Worm (Caenorhabditis elegans) whole organism, midembryonic: ENCODE measurements around the gene B0393.7.
"Not testable (repeated sequence)": the region's sequence is repeated elsewhere in the genome, so short reads cannot be mapped to it uniquely, and the experiment has no call there.

Source experiments
- T22C8.4 ChIP-seq: fragments of 200-800 bp; sonication (Bioruptor generic); IDR thresholded peaks from 2 replicates; pipeline ENCODE4 v1.3.6; 2022; ENCODE audit warnings: missing genetic modification characterization, missing compliant biosample characterization
- cog-1 ChIP-seq: sonication (generic microtip); optimal IDR thresholded peaks from 2 replicates; lab custom pipeline; 2016; ENCODE audit warnings: missing genetic modification characterization, missing compliant biosample characterization
- flt-1 ChIP-seq: fragments of 200-800 bp; sonication (Bioruptor generic); IDR thresholded peaks from 2 replicates; pipeline ENCODE4 v1.3.6; 2022; ENCODE audit warnings: missing genetic modification characterization, missing compliant biosample characterization
- klf-2 ChIP-seq: fragments of 200-800 bp; sonication (Bioruptor generic); conservative IDR thresholded peaks from 2 replicates; pipeline ENCODE4 v1.3.6; 2022; ENCODE audit warnings: missing genetic modification reagents, missing genetic modification characterization, missing compliant biosample characterization
- med-1 ChIP-seq: sonication (generic microtip); optimal IDR thresholded peaks from 2 replicates; lab custom pipeline; 2017; ENCODE audit warnings: missing genetic modification characterization, mild to moderate bottlenecking, missing compliant biosample characterization, antibody characterized with exemption, missing genetic modification reagents; ENCODE audit not compliant: insufficient read depth
- ref-1 ChIP-seq: fragments of 200-800 bp; sonication (Bioruptor generic); conservative IDR thresholded peaks from 2 replicates; pipeline ENCODE4 v1.3.6; 2022; ENCODE audit warnings: missing genetic modification reagents, missing genetic modification characterization, missing compliant biosample characterization
- tab-1 ChIP-seq: fragments of 200-800 bp; sonication (Bioruptor generic); IDR thresholded peaks from 2 replicates; pipeline ENCODE4 v1.3.6; 2022; ENCODE audit warnings: missing genetic modification characterization, missing compliant biosample characterization
- ztf-23 ChIP-seq: fragments of 200-800 bp; sonication (Bioruptor generic); IDR thresholded peaks from 2 replicates; pipeline ENCODE4 v1.3.6; 2022; ENCODE audit warnings: missing genetic modification reagents, missing genetic modification characterization, missing compliant biosample characterization
- ztf-29 ChIP-seq: fragments of 200-800 bp; sonication (Bioruptor generic); IDR thresholded peaks from 2 replicates; pipeline ENCODE4 v1.3.6; 2022; ENCODE audit warnings: missing genetic modification reagents, missing genetic modification characterization, missing compliant biosample characterization

B0393.7 gene

ce11 chrIII:4748109-4748508, 29.8 kb downstream of the B0393.7 start, which contains the start of gene col-89:
col-89 (plus strand) TSS chrIII:4748127.
- TF ChIP-seq cog-1 (tag; lab: Kevin White, UChicago), result no peak
- no peak for TF ChIP-seq klf-2 (GFP tag; lab: Robert Waterston, UW)
- TF ChIP-seq med-1 (GFP tag; lab: Kevin White, UChicago), result no peak
- no peak for TF ChIP-seq T22C8.4 (GFP tag; lab: Robert Waterston, UW)
- no peak for TF ChIP-seq tab-1
- no peak for TF ChIP-seq ztf-23 (GFP tag; lab: Robert Waterston, UW)
- no peak for TF ChIP-seq ref-1
- TF ChIP-seq flt-1 (GFP tag; lab: Robert Waterston, UW), result no peak
- TF ChIP-seq ztf-29 (GFP tag; lab: Robert Waterston, UW), result no peak

ce11 chrIII:4745934-4746333, 32.0 kb downstream of the B0393.7 start, which contains the start of gene F17C8.6:
F17C8.6 (minus strand) TSS chrIII:4746034.
- TF ChIP-seq tab-1 (no peak), ztf-29 (GFP tag; lab: Robert Waterston, UW) (no peak), klf-2 (GFP tag; lab: Robert Waterston, UW) (no peak), T22C8.4 (GFP tag; lab: Robert Waterston, UW) (no peak), ref-1 (no peak), flt-1 (GFP tag; lab: Robert Waterston, UW) (no peak)

DNA sequence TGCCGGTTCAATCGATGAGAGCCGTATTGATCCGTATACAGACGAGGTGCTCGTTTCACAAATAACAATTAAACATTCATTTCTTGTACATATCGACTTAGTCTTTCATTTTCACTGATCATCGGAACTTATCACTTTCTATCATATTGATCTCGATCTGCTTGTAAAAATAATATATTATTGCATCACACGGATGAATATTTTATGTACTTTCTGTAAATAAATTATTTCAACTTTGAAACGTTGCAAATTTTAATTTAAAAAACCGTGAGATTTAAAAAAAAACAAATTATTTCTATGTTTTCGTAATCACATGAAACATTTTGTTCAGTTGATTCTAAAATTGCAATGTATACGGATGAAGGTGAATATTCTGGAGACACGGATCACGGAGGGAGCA, 35.3 kb downstream of the B0393.7 start, which contains the start of gene twk-6:
Gene twk-6 (plus strand): TSS at position 301 of the 400 bp plus-strand sequence.
- not testable (repeated sequence) for TF ChIP-seq ztf-23 (GFP tag; lab: Robert Waterston, UW); tab-1; T22C8.4 (GFP tag; lab: Robert Waterston, UW)

ce11 chrIII:4740820-4741219, 37.1 kb downstream of the B0393.7 start:
- TF ChIP-seq klf-2 (GFP tag; lab: Robert Waterston, UW) (no peak), ref-1 (no peak), cog-1 (tag; lab: Kevin White, UChicago) (no peak), tab-1 (no peak), ztf-23 (GFP tag; lab: Robert Waterston, UW) (no peak), ztf-29 (GFP tag; lab: Robert Waterston, UW) (no peak), flt-1 (GFP tag; lab: Robert Waterston, UW) (no peak), T22C8.4 (GFP tag; lab: Robert Waterston, UW) (no peak), med-1 (GFP tag; lab: Kevin White, UChicago) (no peak)

ce11 chrIII:4739975-4740374, 37.9 kb downstream of the B0393.7 start, which contains the start of gene ras-2:
ras-2 (minus strand) TSS chrIII:4740075.
- TF ChIP-seq flt-1 (GFP tag; lab: Robert Waterston, UW) (no peak), tab-1 (no peak), ztf-29 (GFP tag; lab: Robert Waterston, UW) (no peak), cog-1 (tag; lab: Kevin White, UChicago) (no peak), ztf-23 (GFP tag; lab: Robert Waterston, UW) (no peak), med-1 (GFP tag; lab: Kevin White, UChicago) (no peak), klf-2 (GFP tag; lab: Robert Waterston, UW) (no peak), T22C8.4 (GFP tag; lab: Robert Waterston, UW) (no peak), ref-1 (no peak)

DNA sequence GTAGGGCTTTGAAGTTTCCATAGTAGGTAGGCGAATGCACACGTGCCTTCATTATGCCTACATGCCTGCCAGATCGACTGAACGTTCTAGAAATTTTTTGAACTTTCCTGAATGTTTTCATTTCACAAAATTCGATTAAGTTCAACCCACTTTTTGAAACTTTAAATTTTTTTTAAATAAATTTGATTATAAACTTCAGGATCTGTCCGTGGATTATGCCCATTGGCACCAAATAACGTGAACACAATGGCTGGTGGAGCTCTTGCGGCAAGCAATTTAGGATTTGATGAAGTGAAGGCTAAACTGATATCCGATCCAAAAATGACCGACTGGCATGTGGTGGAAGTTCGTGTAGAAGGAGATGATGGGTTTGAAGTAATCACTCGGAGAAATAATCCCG, 42.5 kb downstream of the B0393.7 start, which contains the start of gene F17C8.7:
Gene F17C8.7 (plus strand): TSS at position 301 of the 400 bp plus-strand sequence.
- no peak for TF ChIP-seq ztf-23 (GFP tag; lab: Robert Waterston, UW)
- no peak for TF ChIP-seq cog-1 (tag; lab: Kevin White, UChicago)
- TF ChIP-seq ztf-29 (GFP tag; lab: Robert Waterston, UW), result no peak
- TF ChIP-seq klf-2 (GFP tag; lab: Robert Waterston, UW), result no peak
- no peak for TF ChIP-seq med-1 (GFP tag; lab: Kevin White, UChicago)
- no peak for TF ChIP-seq flt-1 (GFP tag; lab: Robert Waterston, UW)
- no peak for TF ChIP-seq T22C8.4 (GFP tag; lab: Robert Waterston, UW)
- TF ChIP-seq ref-1, result no peak
- no peak for TF ChIP-seq tab-1

DNA sequence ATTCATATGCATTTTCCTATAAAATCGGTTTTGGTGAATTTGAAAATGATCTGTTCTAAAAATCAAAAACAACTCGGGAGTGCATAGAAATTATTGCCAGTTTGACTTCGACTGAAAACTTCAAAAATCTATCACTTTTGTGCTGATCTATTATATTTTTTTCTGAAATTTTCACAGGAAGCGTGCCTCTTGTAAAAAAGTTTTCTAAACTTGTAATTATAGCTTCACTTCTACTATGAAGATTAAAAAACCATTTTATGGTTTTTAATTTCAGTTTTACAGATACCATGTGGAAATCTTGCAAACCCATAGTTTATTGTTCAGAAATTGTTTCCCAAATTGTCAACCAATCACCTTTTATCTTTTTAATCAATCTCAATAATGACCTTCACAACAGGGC, 43.8 kb downstream of the B0393.7 start, which contains the start of gene F17C8.9:
Gene F17C8.9 (plus strand): TSS at position 301 of the 400 bp plus-strand sequence.
- TF ChIP-seq med-1 (GFP tag; lab: Kevin White, UChicago) (no peak), T22C8.4 (GFP tag; lab: Robert Waterston, UW) (no peak), flt-1 (GFP tag; lab: Robert Waterston, UW) (no peak), ztf-23 (GFP tag; lab: Robert Waterston, UW) (no peak), cog-1 (tag; lab: Kevin White, UChicago) (no peak), ref-1 (no peak), tab-1 (no peak), ztf-29 (GFP tag; lab: Robert Waterston, UW) (no peak), klf-2 (GFP tag; lab: Robert Waterston, UW) (no peak)

DNA sequence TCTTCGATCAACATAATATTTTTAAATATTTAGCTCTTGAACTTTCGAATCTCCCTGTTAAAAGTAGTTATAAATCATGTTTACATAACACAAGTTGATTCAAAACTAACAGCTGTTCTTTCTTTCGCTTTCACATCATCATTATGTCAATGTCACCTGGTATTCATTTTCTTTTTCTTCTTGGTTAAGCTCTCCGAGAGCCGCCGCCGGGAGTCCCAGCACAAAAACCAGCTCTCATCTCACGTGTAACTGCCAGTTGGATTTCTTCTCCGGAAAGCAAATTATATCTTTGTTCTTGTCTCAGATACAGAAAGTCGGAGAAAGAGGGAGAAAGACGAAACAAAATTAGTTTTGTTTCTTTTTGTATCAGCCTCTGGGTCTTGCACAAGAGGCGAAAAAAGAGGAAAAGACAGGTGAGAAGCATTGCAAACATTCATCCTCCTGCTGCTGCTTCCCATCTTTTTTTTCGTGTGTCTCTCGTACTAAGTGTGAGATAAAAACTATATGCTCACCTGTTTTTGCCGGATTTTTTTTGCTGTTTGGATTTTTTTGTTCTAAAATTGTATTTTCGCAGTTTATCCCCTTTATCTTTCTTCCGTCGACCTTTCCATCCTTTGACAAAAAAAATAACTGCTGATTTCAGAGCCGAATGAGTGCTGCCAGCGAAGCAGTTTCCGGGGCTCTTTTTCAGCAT, 46.5 kb downstream of the B0393.7 start, which contains the start of gene F17C8.3:
Gene F17C8.3 (plus strand): TSS at position 644 of the 694 bp plus-strand sequence.
- TF ChIP-seq ztf-29 (GFP tag; lab: Robert Waterston, UW) (no peak), flt-1 (GFP tag; lab: Robert Waterston, UW) (no peak), T22C8.4 (GFP tag; lab: Robert Waterston, UW) (no peak), med-1 (GFP tag; lab: Kevin White, UChicago) (no peak), klf-2 (GFP tag; lab: Robert Waterston, UW) (no peak), cog-1 (tag; lab: Kevin White, UChicago) (no peak), ztf-23 (GFP tag; lab: Robert Waterston, UW) (no peak), tab-1 (no peak), ref-1 (no peak)
